Worm (Caenorhabditis elegans) whole organism, L1 larva: Measurements from ENCODE around the gene tbx-37.

ENCODE experiments used
- C16A3.4 ChIP-seq: fragments of 150-350 bp; optimal IDR thresholded peaks from 2 replicates; lab custom pipeline; 2014; ENCODE audit warnings: missing biosample characterization, missing genetic modification characterization
- C34B4.2 ChIP-seq: sonication (generic microtip); optimal IDR thresholded peaks from 2 replicates; lab custom pipeline; 2017; ENCODE audit warnings: mild to moderate bottlenecking, missing genetic modification characterization, missing compliant biosample characterization
- F16B12.6 ChIP-seq: fragments of 150-350 bp; optimal IDR thresholded peaks from 2 replicates; lab custom pipeline; 2014; ENCODE audit warnings: missing biosample characterization, missing genetic modification characterization
- aha-1 ChIP-seq: fragments of 150-350 bp; optimal IDR thresholded peaks from 2 replicates; lab custom pipeline; 2014; ENCODE audit warnings: missing biosample characterization, missing genetic modification characterization
- blmp-1 ChIP-seq: fragments of 150-350 bp; optimal IDR thresholded peaks from 2 replicates; lab custom pipeline; 2014; ENCODE audit warnings: missing biosample characterization, missing genetic modification characterization
- ceh-82 ChIP-seq, 3 experiments: fragments of 150-350 bp in 1 of 3; sonication (generic microtip) in 2 of 3; optimal IDR thresholded peaks; 2 replicates each; lab custom pipeline; 2014 to 2017; ENCODE audit warnings: missing biosample characterization in 3 of 3, missing genetic modification characterization in 3 of 3
- dpl-1 ChIP-seq, 3 experiments: fragments of 150-350 bp in 2 of 3; sonication (generic microtip) in 1 of 3; optimal IDR thresholded peaks; 2 replicates each; lab custom pipeline; 2014 to 2017; ENCODE audit warnings: missing biosample characterization in 3 of 3, missing genetic modification characterization in 3 of 3, missing genetic modification reagents in 3 of 3
- dsc-1 ChIP-seq: sonication (generic microtip); optimal IDR thresholded peaks from 2 replicates; lab custom pipeline; 2016; ENCODE audit warnings: mild to moderate bottlenecking, missing genetic modification characterization, missing compliant biosample characterization
- efl-1 ChIP-seq, 4 experiments: fragments of 150-350 bp; optimal IDR thresholded peaks in 3 of 4; peaks in 1 of 4; 1 replicate in 1 of 4; 2 replicates in 3 of 4; lab custom pipeline; 2014; ENCODE audit warnings: missing biosample characterization in 2 of 4, missing genetic modification characterization in 2 of 4, missing genetic modification reagents in 2 of 4
- egl-13 ChIP-seq: sonication (generic microtip); optimal IDR thresholded peaks from 2 replicates; lab custom pipeline; 2016; ENCODE audit warnings: missing genotype, missing genetic modification reagents, missing genetic modification characterization, missing compliant biosample characterization
- elt-2 ChIP-seq: sonication (generic microtip); optimal IDR thresholded peaks from 2 replicates; lab custom pipeline; 2016; ENCODE audit warnings: missing genetic modification characterization, mild to moderate bottlenecking, inconsistent platforms, missing compliant biosample characterization, missing genetic modification reagents
- elt-3 ChIP-seq, 6 experiments: fragments of 150-350 bp in 1 of 6; sonication (generic microtip); optimal IDR thresholded peaks; 2 replicates each; lab custom pipeline; 2017 to 2018; ENCODE audit warnings: missing biosample characterization in 6 of 6, missing genetic modification characterization in 6 of 6, inconsistent platforms in 1 of 6
- ets-5 ChIP-seq: fragments of 200-800 bp; sonication (Bioruptor generic); IDR thresholded peaks from 2 replicates; pipeline ENCODE4 v1.3.6; 2022; ENCODE audit warnings: missing genetic modification characterization, missing compliant biosample characterization
- fkh-10 ChIP-seq: sonication (generic microtip); optimal IDR thresholded peaks from 2 replicates; lab custom pipeline; 2017; ENCODE audit warnings: missing biosample characterization, missing genetic modification reagents, missing genetic modification characterization
- fkh-8 ChIP-seq: sonication (generic microtip); optimal IDR thresholded peaks from 2 replicates; lab custom pipeline; 2016; ENCODE audit warnings: mild to moderate bottlenecking, missing genetic modification characterization, missing compliant biosample characterization
- fos-1 ChIP-seq: fragments of 150-350 bp; optimal IDR thresholded peaks from 2 replicates; lab custom pipeline; 2014; ENCODE audit warnings: missing biosample characterization, missing genetic modification characterization
- hlh-4 ChIP-seq: sonication (generic microtip); optimal IDR thresholded peaks from 2 replicates; lab custom pipeline; 2016; ENCODE audit warnings: mild to moderate bottlenecking, missing genetic modification characterization, missing compliant biosample characterization
- hpl-2 ChIP-seq: fragments of 150-350 bp; optimal IDR thresholded peaks from 2 replicates; lab custom pipeline; 2014; ENCODE audit warnings: missing biosample characterization, missing genetic modification reagents, missing genetic modification characterization
- irx-1 ChIP-seq: sonication (generic microtip); optimal IDR thresholded peaks from 2 replicates; lab custom pipeline; 2016; ENCODE audit warnings: missing genetic modification characterization, missing compliant biosample characterization
- jun-1 ChIP-seq: fragments of 150-350 bp; optimal IDR thresholded peaks from 2 replicates; lab custom pipeline; 2014; ENCODE audit warnings: missing biosample characterization, missing genetic modification reagents, missing genetic modification characterization
- lin-13 ChIP-seq: fragments of 150-350 bp; optimal IDR thresholded peaks from 2 replicates; lab custom pipeline; 2014; ENCODE audit warnings: missing biosample characterization, missing genetic modification reagents, missing genetic modification characterization
- lin-14 ChIP-seq: fragments of 200-800 bp; sonication (Bioruptor generic); optimal IDR thresholded peaks from 2 replicates; lab custom pipeline; 2018; ENCODE audit warnings: mild to moderate bottlenecking, missing genetic modification characterization, moderate library complexity, missing compliant biosample characterization
- lin-15B ChIP-seq: fragments of 150-350 bp; sonication (generic microtip); optimal IDR thresholded peaks from 3 replicates; lab custom pipeline; 2014; ENCODE audit warnings: missing biosample characterization, missing genetic modification characterization
- lin-35 ChIP-seq, 2 experiments: fragments of 150-350 bp; optimal IDR thresholded peaks; 2 replicates each; lab custom pipeline; 2014; ENCODE audit warnings: missing biosample characterization in 2 of 2, missing genetic modification characterization in 2 of 2, missing genetic modification reagents in 2 of 2
- lir-3 ChIP-seq: sonication (generic microtip); optimal IDR thresholded peaks from 2 replicates; lab custom pipeline; 2016; ENCODE audit warnings: mild to moderate bottlenecking, missing genetic modification characterization, moderate library complexity, missing compliant biosample characterization; ENCODE audit not compliant: poor library complexity
- lsy-2 ChIP-seq, 2 experiments: fragments of 150-350 bp; optimal IDR thresholded peaks; 2 replicates each; lab custom pipeline; 2014; ENCODE audit warnings: missing biosample characterization in 2 of 2, missing genetic modification characterization in 2 of 2
- mdl-1 ChIP-seq, 2 experiments: fragments of 150-350 bp; optimal IDR thresholded peaks; 2 replicates each; lab custom pipeline; 2014 to 2017; ENCODE audit warnings: missing biosample characterization in 2 of 2, missing genetic modification characterization in 2 of 2, inconsistent platforms in 1 of 2
- mep-1 ChIP-seq: fragments of 150-350 bp; optimal IDR thresholded peaks from 2 replicates; lab custom pipeline; 2014; ENCODE audit warnings: missing biosample characterization, missing genetic modification characterization
- nhr-11 ChIP-seq: fragments of 150-350 bp; optimal IDR thresholded peaks from 2 replicates; lab custom pipeline; 2014; ENCODE audit warnings: missing biosample characterization, missing genetic modification characterization
- nhr-12 ChIP-seq: sonication (generic microtip); optimal IDR thresholded peaks from 2 replicates; lab custom pipeline; 2017; ENCODE audit warnings: missing biosample characterization, missing genetic modification characterization
- nhr-19 ChIP-seq: fragments of 200-800 bp; sonication (Bioruptor generic); conservative IDR thresholded peaks from 2 replicates; pipeline ENCODE4 v1.3.6; 2022; ENCODE audit warnings: missing genetic modification characterization, missing compliant biosample characterization
- nhr-237 ChIP-seq: fragments of 150-350 bp; optimal IDR thresholded peaks from 2 replicates; lab custom pipeline; 2014; ENCODE audit warnings: missing biosample characterization, missing genetic modification characterization
- nhr-28 ChIP-seq: fragments of 150-350 bp; optimal IDR thresholded peaks from 2 replicates; lab custom pipeline; 2014; ENCODE audit warnings: missing biosample characterization, missing genetic modification characterization
- nhr-47 ChIP-seq: sonication (generic microtip); optimal IDR thresholded peaks from 2 replicates; lab custom pipeline; 2016; ENCODE audit warnings: mild to moderate bottlenecking, missing genetic modification characterization, moderate library complexity, missing compliant biosample characterization
- nhr-71 ChIP-seq: sonication (generic microtip); optimal IDR thresholded peaks from 2 replicates; lab custom pipeline; 2016; ENCODE audit warnings: mild to moderate bottlenecking, missing genetic modification characterization, moderate library complexity, missing compliant biosample characterization
- nhr-77 ChIP-seq: fragments of 150-350 bp; optimal IDR thresholded peaks from 2 replicates; lab custom pipeline; 2014; ENCODE audit warnings: missing biosample characterization, missing genetic modification characterization
- nhr-85 ChIP-seq: sonication (generic microtip); peaks from one replicate; lab custom pipeline; 2016; ENCODE audit warnings: missing genetic modification characterization, inconsistent platforms, missing compliant biosample characterization
- nhr-90 ChIP-seq: sonication (generic microtip); optimal IDR thresholded peaks from 2 replicates; lab custom pipeline; 2016; ENCODE audit warnings: mild to moderate bottlenecking, missing genetic modification characterization, missing compliant biosample characterization; ENCODE audit not compliant: poor library complexity
- pag-3 ChIP-seq: sonication (generic microtip); optimal IDR thresholded peaks from 2 replicates; lab custom pipeline; 2017; ENCODE audit warnings: missing genetic modification characterization, mild to moderate bottlenecking, missing compliant biosample characterization, antibody characterized with exemption, borderline replicate concordance; ENCODE audit not compliant: insufficient read depth
- pqm-1 ChIP-seq: sonication (generic microtip); optimal IDR thresholded peaks from 3 replicates; lab custom pipeline; 2017; ENCODE audit warnings: missing biosample characterization, missing genetic modification characterization
- skn-1 ChIP-seq: fragments of 150-350 bp; optimal IDR thresholded peaks from 2 replicates; lab custom pipeline; 2014; ENCODE audit warnings: missing biosample characterization, missing genetic modification characterization
- snpc-4 ChIP-seq: fragments of 150-350 bp; optimal IDR thresholded peaks from 2 replicates; lab custom pipeline; 2014; ENCODE audit warnings: missing biosample characterization, missing genetic modification characterization
- snu-23 ChIP-seq: sonication (generic microtip); optimal IDR thresholded peaks from 2 replicates; lab custom pipeline; 2016; ENCODE audit warnings: missing genetic modification characterization, missing compliant biosample characterization
- sup-37 ChIP-seq: fragments of 200-800 bp; sonication (Bioruptor generic); optimal IDR thresholded peaks from 2 replicates; lab custom pipeline; 2018; ENCODE audit warnings: mild to moderate bottlenecking, missing genetic modification characterization, missing compliant biosample characterization
- swsn-7 ChIP-seq: sonication (generic microtip); optimal IDR thresholded peaks from 2 replicates; lab custom pipeline; 2016; ENCODE audit warnings: missing genetic modification characterization, missing compliant biosample characterization
- unc-130 ChIP-seq: fragments of 150-350 bp; optimal IDR thresholded peaks from 2 replicates; lab custom pipeline; 2017; ENCODE audit warnings: missing biosample characterization, missing genetic modification characterization, inconsistent platforms
- vab-15 ChIP-seq: sonication (generic microtip); optimal IDR thresholded peaks from 2 replicates; lab custom pipeline; 2017; ENCODE audit warnings: missing genotype, mild to moderate bottlenecking, missing genetic modification characterization, missing compliant biosample characterization
- xbp-1 ChIP-seq: sonication (generic microtip); optimal IDR thresholded peaks from 2 replicates; lab custom pipeline; 2016; ENCODE audit warnings: missing genetic modification characterization, missing compliant biosample characterization
- ztf-11 ChIP-seq, 2 experiments: sonication (generic microtip); optimal IDR thresholded peaks; 2 replicates each; lab custom pipeline; 2016 to 2017; ENCODE audit warnings: missing genetic modification characterization in 2 of 2, missing biosample characterization in 1 of 2, missing compliant biosample characterization in 1 of 2
- ztf-4 ChIP-seq: fragments of 150-350 bp; optimal IDR thresholded peaks from 2 replicates; lab custom pipeline; 2014; ENCODE audit warnings: missing biosample characterization, missing genetic modification characterization

Gene tbx-37

ce11 chrIII:11244338-11244737 is 17.4 kb upstream of the tbx-37 start:
- TF ChIP-seq egl-13 (tag; lab: Kevin White, UChicago) (no peak), unc-130 (tag; lab: Kevin White, UChicago) (no peak), skn-1 (peak; percentile 96), nhr-28 (no peak), lin-35 (GFP tag; optimal IDR thresholded peaks at IDR 0.05; lab: Kevin White, UChicago) (peak in 1 of 2 experiments; percentile 28)

ce11 chrIII:11243421-11243820 is 16.5 kb upstream of the tbx-37 start:
- peak; percentile 65 to 74 for TF ChIP-seq efl-1 (optimal IDR thresholded peaks at IDR 0.05; lab: Kevin White, UChicago)
- peak; percentile 44 to 93 for TF ChIP-seq efl-1 (GFP tag; optimal IDR thresholded peaks at IDR 0.05 in 1 of 2; lab: Kevin White, UChicago)
- peak; percentile 25 for TF ChIP-seq elt-2
- peak; percentile 68 for TF ChIP-seq nhr-90 (tag; lab: Kevin White, UChicago)
- peak; percentile 72 for TF ChIP-seq nhr-47 (tag; lab: Kevin White, UChicago)
- TF ChIP-seq fos-1 = peak; percentile 83
- TF ChIP-seq nhr-11 = no peak
- no peak for TF ChIP-seq sup-37 (GFP tag; lab: Kevin White, UChicago)
- TF ChIP-seq nhr-19 (GFP tag; lab: Robert Waterston, UW) = peak; percentile 94
- TF ChIP-seq lin-15B (tag; lab: Kevin White, UChicago) = no peak
- TF ChIP-seq nhr-71 (tag; lab: Kevin White, UChicago) = peak; percentile 86
- no peak for TF ChIP-seq pqm-1 (tag; lab: Kevin White, UChicago)
- TF ChIP-seq mep-1 (tag; lab: Kevin White, UChicago) = peak; percentile 76
- peak; percentile 15 for TF ChIP-seq nhr-237 (tag; lab: Kevin White, UChicago)
- TF ChIP-seq nhr-85 (tag; lab: Kevin White, UChicago) = peak; percentile 90
- TF ChIP-seq lir-3 (tag; lab: Kevin White, UChicago) = no peak
- TF ChIP-seq jun-1 = peak; percentile 57
- TF ChIP-seq lin-35 (GFP tag; optimal IDR thresholded peaks at IDR 0.05; lab: Kevin White, UChicago) = peak; percentile 70 to 75
- TF ChIP-seq hlh-4 (tag; lab: Kevin White, UChicago) = no peak
- TF ChIP-seq lsy-2 (tag; optimal IDR thresholded peaks at IDR 0.05; lab: Kevin White, UChicago) = peak; percentile 60 to 84
- TF ChIP-seq F16B12.6 = peak; percentile 3
- TF ChIP-seq aha-1 (tag; lab: Kevin White, UChicago) = no peak
- TF ChIP-seq vab-15 (tag; lab: Kevin White, UChicago) = no peak
- TF ChIP-seq ceh-82 (tag; optimal IDR thresholded peaks at IDR 0.05; lab: Kevin White, UChicago) = peak in 2 of 3 experiments; percentile 1 to 39
- TF ChIP-seq xbp-1 (tag; lab: Kevin White, UChicago) = peak; percentile 52
- peak; percentile 49 for TF ChIP-seq ztf-4 (tag; lab: Kevin White, UChicago)
- TF ChIP-seq snu-23 (GFP tag; lab: Kevin White, UChicago) = peak; percentile 90
- no peak for TF ChIP-seq ets-5
- peak; percentile 33 for TF ChIP-seq fkh-8 (tag; lab: Kevin White, UChicago)
- no peak for TF ChIP-seq pag-3 (tag; lab: Kevin White, UChicago)
- TF ChIP-seq fkh-10 (GFP tag; lab: Kevin White, UChicago) = no peak
- TF ChIP-seq dpl-1 (GFP tag; optimal IDR thresholded peaks at IDR 0.05; lab: Kevin White, UChicago) = peak; percentile 11 to 51 (median 50)
- TF ChIP-seq lin-14 (GFP tag; lab: Kevin White, UChicago) = peak; percentile 91
- TF ChIP-seq elt-3 (tag; optimal IDR thresholded peaks at IDR 0.05; lab: Kevin White, UChicago) = peak in 4 of 6 experiments; percentile 47 to 61 (median 54)
- TF ChIP-seq unc-130 (tag; lab: Kevin White, UChicago) = peak; percentile 67
- TF ChIP-seq blmp-1 (tag; lab: Kevin White, UChicago) = peak; percentile 89
- TF ChIP-seq C16A3.4 = peak; percentile 80
- peak; percentile 68 for TF ChIP-seq skn-1
- peak; percentile 68 for TF ChIP-seq nhr-77 (tag; lab: Kevin White, UChicago)
- TF ChIP-seq dsc-1 = peak; percentile 35
- peak; percentile 59 for TF ChIP-seq swsn-7 (tag; lab: Kevin White, UChicago)
- TF ChIP-seq nhr-12 = no peak
- TF ChIP-seq lin-13 (GFP tag; lab: Kevin White, UChicago) = peak; percentile 23
- peak in 1 of 2 experiments; percentile 4 for TF ChIP-seq ztf-11 (tag; optimal IDR thresholded peaks at IDR 0.05; lab: Kevin White, UChicago)
- peak; percentile 12 for TF ChIP-seq hpl-2
- peak in 1 of 2 experiments; percentile 60 for TF ChIP-seq mdl-1 (tag; optimal IDR thresholded peaks at IDR 0.05; lab: Kevin White, UChicago)
- TF ChIP-seq snpc-4 (tag; lab: Kevin White, UChicago) = peak; percentile 8
- peak; percentile 20 for TF ChIP-seq irx-1 (tag; lab: Kevin White, UChicago)
- no peak for TF ChIP-seq C34B4.2 (tag; lab: Kevin White, UChicago)
